Worm (Caenorhabditis elegans): Measurements from ENCODE around the gene Y49F6A.11.

DNA sequence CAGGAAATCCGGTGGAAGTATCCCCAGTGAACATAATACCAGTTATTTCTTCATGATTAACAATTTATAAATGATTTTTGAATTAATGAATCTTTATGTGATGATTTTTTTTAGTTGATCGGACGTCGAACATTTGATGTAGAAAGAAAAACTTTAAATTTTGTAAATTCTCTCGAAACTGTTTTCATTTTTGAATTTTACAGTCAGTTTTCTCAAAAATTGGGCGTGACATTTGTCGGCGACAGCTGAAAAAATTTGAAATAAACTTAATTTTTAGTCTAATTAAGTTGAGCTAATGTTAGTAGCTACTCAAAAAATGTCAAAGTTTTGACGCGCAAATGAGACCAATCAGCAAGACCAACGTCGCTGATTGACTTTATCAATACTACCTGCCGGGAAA, 15.2 kb downstream of the Y49F6A.11 start, which contains the start of gene srh-60:
- TF ChIP-seq ama-1 (optimal IDR thresholded peaks at IDR 0.05) (no peak), sea-1 (GFP tag; conservative IDR thresholded peaks at IDR 0.05) (no peak), hnd-1 (tag; optimal IDR thresholded peaks at IDR 0.05) (no peak), ceh-13 (GFP tag; optimal IDR thresholded peaks at IDR 0.05) (no peak), flt-1 (GFP tag; IDR thresholded peaks at IDR 0.05) (no peak), scrt-1 (GFP tag; IDR thresholded peaks at IDR 0.05) (no peak), tbx-37 (GFP tag; conservative IDR thresholded peaks at IDR 0.05) (no peak), hmbx-1 (tag; optimal IDR thresholded peaks at IDR 0.05) (no peak), ets-7 (tag; optimal IDR thresholded peaks at IDR 0.05) (no peak), tbx-11 (GFP tag; IDR thresholded peaks at IDR 0.05) (no peak), F13C5.2 (tag; optimal IDR thresholded peaks at IDR 0.05) (no peak)
